Fruit fly (Drosophila melanogaster) whole organism, adult: ENCODE results near the gene CG8852.

ENCODE experiments used
- CG7101 ChIP-seq: fragments of 200-800 bp; sonication (Bioruptor generic); optimal IDR thresholded peaks from 2 replicates; lab custom pipeline; 2018; ENCODE audit warnings: missing biosample characterization, mild to moderate bottlenecking, missing genetic modification characterization, moderate library complexity
- Clk ChIP-seq: fragments of 200-800 bp; sonication (Bioruptor generic); optimal IDR thresholded peaks from 2 replicates; lab custom pipeline; 2017; ENCODE audit warnings: missing biosample characterization, missing genetic modification characterization
- bab1 ChIP-seq: fragments of 200-800 bp; sonication (Bioruptor generic); optimal IDR thresholded peaks from 3 replicates; lab custom pipeline; 2019; ENCODE audit warnings: missing biosample characterization, mild to moderate bottlenecking, missing genetic modification characterization, moderate library complexity
- kay ChIP-seq: fragments of 200-800 bp; sonication (Bioruptor generic); peaks from one replicate; lab custom pipeline; 2016; ENCODE audit warnings: missing biosample characterization, missing genetic modification characterization, borderline replicate concordance

DNA sequence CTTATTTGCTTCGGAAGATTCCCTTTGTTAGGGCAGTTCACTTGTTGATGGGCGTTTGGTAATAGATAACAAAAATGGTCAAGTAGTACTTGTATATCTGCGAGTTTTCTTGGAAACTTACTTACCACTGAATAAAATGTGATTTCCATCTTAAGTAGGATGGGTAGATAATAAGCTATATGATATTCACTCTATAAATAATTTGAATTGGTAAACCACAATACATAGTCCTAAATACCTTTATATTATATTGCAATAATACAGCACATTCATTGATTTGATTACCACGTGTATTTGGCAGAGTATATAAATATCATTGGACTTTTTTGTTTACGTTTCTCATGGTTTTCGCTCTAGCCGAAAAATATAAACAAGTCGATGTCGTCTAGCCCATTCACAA, 49.0 kb upstream of the CG8852 start:
- TF ChIP-seq Clk (GFP tag; lab: Kevin White, UChicago) (no peak), bab1 (no peak), kay (GFP tag; lab: Kevin White, UChicago) (no peak), CG7101 (no peak)
